Worm (Caenorhabditis elegans) whole organism, L3 larva: Measurements from ENCODE around the gene C01G6.4.

ENCODE experiments used
- aly-2 ChIP-seq: fragments of 150-350 bp; optimal IDR thresholded peaks from 2 replicates; lab custom pipeline; 2014; ENCODE audit warnings: missing biosample characterization, missing genetic modification characterization
- daf-12 ChIP-seq: fragments of 150-350 bp; optimal IDR thresholded peaks from 2 replicates; lab custom pipeline; 2014; ENCODE audit warnings: missing biosample characterization, missing genetic modification reagents, missing genetic modification characterization
- elt-1 ChIP-seq: fragments of 150-350 bp; optimal IDR thresholded peaks from 2 replicates; lab custom pipeline; 2014; ENCODE audit warnings: missing biosample characterization, missing genetic modification characterization
- nhr-11 ChIP-seq: fragments of 150-350 bp; optimal IDR thresholded peaks from 2 replicates; lab custom pipeline; 2014; ENCODE audit warnings: missing biosample characterization, missing genetic modification characterization
- unc-62 ChIP-seq: fragments of 150-350 bp; sonication (generic microtip); optimal IDR thresholded peaks from 4 replicates; lab custom pipeline; 2014; ENCODE audit warnings: missing biosample characterization, missing genetic modification reagents, missing genetic modification characterization

- TF ChIP-seq elt-1 (tag; lab: Kevin White, UChicago) (no peak), nhr-11 (no peak), unc-62 (GFP tag; lab: Kevin White, UChicago) (no peak), aly-2 (tag; lab: Kevin White, UChicago) (no peak), daf-12 (tag; lab: Kevin White, UChicago) (no peak)
Observed at ce11 chrII:9232493-9232892, 40.3 kb downstream of the C01G6.4 start.
